Fruit fly (Drosophila melanogaster) whole organism, prepupa: Measurements from ENCODE around the gene CG31975.

Experiments
- CG10631 ChIP-seq: fragments of 200-800 bp; sonication (Bioruptor generic); optimal IDR thresholded peaks from 2 replicates; lab custom pipeline; 2016; ENCODE audit warnings: missing biosample characterization, missing genetic modification characterization
- CG11294 ChIP-seq: fragments of 200-800 bp; sonication (Bioruptor generic); IDR thresholded peaks from 2 replicates; pipeline ENCODE4 v1.3.6; 2022; ENCODE audit warnings: missing biosample characterization, missing genetic modification characterization
- CG11762 ChIP-seq: fragments of 200-800 bp; sonication (Bioruptor generic); optimal IDR thresholded peaks from 3 replicates; lab custom pipeline; 2016; ENCODE audit warnings: missing biosample characterization, missing genetic modification characterization; ENCODE audit not compliant: insufficient read depth
- CG11902 ChIP-seq: fragments of 200-800 bp; sonication (Bioruptor generic); optimal IDR thresholded peaks from 3 replicates; lab custom pipeline; 2016; ENCODE audit warnings: missing biosample characterization, missing genetic modification characterization
- CG3032 ChIP-seq: fragments of 200-800 bp; optimal IDR thresholded peaks from 2 replicates; lab custom pipeline; 2019; ENCODE audit warnings: missing biosample characterization, mild to moderate bottlenecking, missing genetic modification characterization, moderate library complexity
- CG34406 ChIP-seq: fragments of 200-800 bp; sonication (Bioruptor generic); optimal IDR thresholded peaks from 3 replicates; lab custom pipeline; 2016; ENCODE audit warnings: missing biosample characterization, missing genetic modification characterization
- CG4318 ChIP-seq: fragments of 200-800 bp; sonication (Bioruptor generic); optimal IDR thresholded peaks from 3 replicates; lab custom pipeline; 2017; ENCODE audit warnings: missing biosample characterization, mild to moderate bottlenecking, missing genetic modification characterization
- CG6276 ChIP-seq: fragments of 200-800 bp; sonication (Bioruptor generic); optimal IDR thresholded peaks from 2 replicates; lab custom pipeline; 2017; ENCODE audit warnings: missing biosample characterization, mild to moderate bottlenecking, missing genetic modification characterization
- CG6792 ChIP-seq: fragments of 200-800 bp; sonication (Bioruptor generic); optimal IDR thresholded peaks from 3 replicates; lab custom pipeline; 2016; ENCODE audit warnings: missing biosample characterization, missing genetic modification characterization
- CG6808 ChIP-seq: fragments of 200-800 bp; sonication (Bioruptor generic); optimal IDR thresholded peaks from 3 replicates; lab custom pipeline; 2017; ENCODE audit warnings: missing biosample characterization, missing genetic modification characterization, mild to moderate bottlenecking, moderate library complexity, missing genetic modification reagents
- CG6854 ChIP-seq: fragments of 200-800 bp; sonication (Bioruptor generic); optimal IDR thresholded peaks from 2 replicates; lab custom pipeline; 2017; ENCODE audit warnings: missing biosample characterization, mild to moderate bottlenecking, missing genetic modification characterization
- CG8119 ChIP-seq: fragments of 200-800 bp; sonication (Bioruptor generic); IDR thresholded peaks from 3 replicates; pipeline ENCODE4 v1.3.6; 2022; ENCODE audit warnings: missing biosample characterization, missing genetic modification characterization
- CG8632 ChIP-seq: fragments of 200-800 bp; sonication (Bioruptor generic); optimal IDR thresholded peaks from 3 replicates; lab custom pipeline; 2016; ENCODE audit warnings: missing biosample characterization, missing genetic modification characterization
- Eip78C ChIP-seq: fragments of 200-800 bp; sonication (Bioruptor generic); peaks from one replicate; lab custom pipeline; 2016; ENCODE audit warnings: missing biosample characterization, missing genetic modification characterization
- Eip93F ChIP-seq: fragments of 200-800 bp; sonication (Bioruptor generic); optimal IDR thresholded peaks from 2 replicates; lab custom pipeline; 2016; ENCODE audit warnings: missing biosample characterization, mild to moderate bottlenecking, missing genetic modification characterization
- Gug ChIP-seq: fragments of 200-800 bp; sonication (Bioruptor generic); IDR thresholded peaks from 2 replicates; pipeline ENCODE4 v1.3.6; 2022; ENCODE audit warnings: missing biosample characterization, missing genetic modification characterization
- Hr38 ChIP-seq: sonication (Bioruptor generic); optimal IDR thresholded peaks from 2 replicates; lab custom pipeline; 2016; ENCODE audit warnings: missing biosample characterization, missing genetic modification characterization
- Hr39 ChIP-seq: fragments of 200-800 bp; sonication (Bioruptor generic); optimal IDR thresholded peaks from 2 replicates; lab custom pipeline; 2016; ENCODE audit warnings: missing biosample characterization, missing genetic modification characterization
- Hr4 ChIP-seq: fragments of 200-800 bp; sonication (Bioruptor generic); optimal IDR thresholded peaks from 3 replicates; lab custom pipeline; 2016; ENCODE audit warnings: missing biosample characterization, missing genetic modification characterization
- Met ChIP-seq: fragments of 200-800 bp; sonication (Bioruptor generic); optimal IDR thresholded peaks from 3 replicates; lab custom pipeline; 2016; ENCODE audit warnings: missing biosample characterization, missing genetic modification characterization
- OdsH ChIP-seq: fragments of 200-800 bp; sonication (Bioruptor generic); optimal IDR thresholded peaks from 3 replicates; lab custom pipeline; 2016; ENCODE audit warnings: missing biosample characterization, missing genetic modification characterization
- Smox ChIP-seq: fragments of 200-800 bp; sonication (Bioruptor generic); optimal IDR thresholded peaks from 3 replicates; lab custom pipeline; 2016; ENCODE audit warnings: missing biosample characterization, missing genetic modification characterization
- Sox14 ChIP-seq: fragments of 200-800 bp; sonication (Bioruptor generic); optimal IDR thresholded peaks from 3 replicates; lab custom pipeline; 2016; ENCODE audit warnings: missing biosample characterization, missing genetic modification characterization
- dsx ChIP-seq: fragments of 200-800 bp; optimal IDR thresholded peaks from 3 replicates; lab custom pipeline; 2019; ENCODE audit warnings: missing biosample characterization, mild to moderate bottlenecking, missing genetic modification characterization, moderate library complexity; ENCODE audit not compliant: poor library complexity, severe bottlenecking
- eg ChIP-seq: fragments of 200-800 bp; sonication (Bioruptor generic); IDR thresholded peaks from 3 replicates; pipeline ENCODE4 v1.3.6; 2022; ENCODE audit warnings: missing biosample characterization, missing genetic modification characterization
- esn ChIP-seq: fragments of 200-800 bp; sonication (Bioruptor generic); optimal IDR thresholded peaks from 2 replicates; lab custom pipeline; 2016; ENCODE audit warnings: missing biosample characterization, mild to moderate bottlenecking, missing genetic modification characterization, moderate library complexity
- fd85E ChIP-seq: fragments of 200-800 bp; sonication (Bioruptor generic); optimal IDR thresholded peaks from 3 replicates; lab custom pipeline; 2016; ENCODE audit warnings: missing biosample characterization, missing genetic modification characterization
- fkh ChIP-seq: fragments of 200-800 bp; sonication (Bioruptor generic); optimal IDR thresholded peaks from 3 replicates; lab custom pipeline; 2017; ENCODE audit warnings: missing biosample characterization, mild to moderate bottlenecking, missing genetic modification characterization, moderate library complexity
- net ChIP-seq: fragments of 200-800 bp; sonication (Bioruptor generic); optimal IDR thresholded peaks from 3 replicates; lab custom pipeline; 2016; ENCODE audit warnings: missing biosample characterization, missing genetic modification characterization
- pdm3 ChIP-seq: fragments of 200-800 bp; sonication (Bioruptor generic); optimal IDR thresholded peaks from 3 replicates; lab custom pipeline; 2016; ENCODE audit warnings: missing biosample characterization, missing genetic modification characterization
- salr ChIP-seq, 2 experiments: fragments of 200-800 bp; sonication (Bioruptor generic); optimal IDR thresholded peaks; 3 replicates each; lab custom pipeline; 2016 to 2018; ENCODE audit warnings: missing biosample characterization in 2 of 2, missing genetic modification characterization in 2 of 2, mild to moderate bottlenecking in 1 of 2
- spab ChIP-seq: fragments of 200-800 bp; sonication (Bioruptor generic); optimal IDR thresholded peaks from 2 replicates; lab custom pipeline; 2017; ENCODE audit warnings: missing biosample characterization, mild to moderate bottlenecking, missing genetic modification characterization, missing genetic modification reagents
- ss ChIP-seq, 2 experiments: fragments of 200-800 bp; sonication (Bioruptor generic); optimal IDR thresholded peaks; 2 replicates in 1 of 2; 3 replicates in 1 of 2; lab custom pipeline; 2017 to 2018; ENCODE audit warnings: mild to moderate bottlenecking in 2 of 2, missing biosample characterization in 2 of 2, missing genetic modification characterization in 2 of 2, moderate library complexity in 1 of 2
- svp ChIP-seq: fragments of 200-800 bp; sonication (Bioruptor generic); peaks from one replicate; lab custom pipeline; 2016; ENCODE audit warnings: missing biosample characterization, missing genetic modification characterization
- vri ChIP-seq: fragments of 200-800 bp; sonication (Bioruptor generic); optimal IDR thresholded peaks from 3 replicates; lab custom pipeline; 2016; ENCODE audit warnings: missing biosample characterization, mild to moderate bottlenecking, missing genetic modification characterization

Gene CG31975

dm6 chr2L:166115-167069 is 25.6 kb upstream of the CG31975 start (continued):
- TF ChIP-seq CG11902 (GFP tag; lab: Kevin White, UChicago) (no peak), ss (GFP tag; optimal IDR thresholded peaks at IDR 0.05; lab: Kevin White, UChicago) (peak; percentile 98 to 99), fd85E (GFP tag; lab: Kevin White, UChicago) (peak; percentile 88), CG6276 (GFP tag; lab: Kevin White, UChicago) (peak; percentile 99), Hr4 (peak; percentile 80), vri (GFP tag; lab: Kevin White, UChicago) (peak; percentile 97), OdsH (GFP tag; lab: Kevin White, UChicago) (peak; percentile 85), Eip78C (GFP tag; lab: Kevin White, UChicago) (peak; percentile 95), CG11294 (GFP tag; lab: Robert Waterston, UW) (no peak), CG8632 (GFP tag; lab: Kevin White, UChicago) (peak; percentile 80), Hr38 (peak; percentile 88), Eip93F (GFP tag; lab: Kevin White, UChicago) (peak; percentile 82), net (peak; percentile 96), pdm3 (peak; percentile 81), Hr39 (GFP tag; lab: Kevin White, UChicago) (peak; percentile 3)

- TF ChIP-seq Eip78C (GFP tag; lab: Kevin White, UChicago) (no peak), Sox14 (GFP tag; lab: Kevin White, UChicago) (peak; percentile 44), CG6854 (GFP tag; lab: Kevin White, UChicago) (peak; percentile 16), Met (GFP tag; lab: Kevin White, UChicago) (peak; percentile 12), Hr38 (no peak), spab (GFP tag; lab: Kevin White, UChicago) (no peak), salr (GFP tag; optimal IDR thresholded peaks at IDR 0.05; lab: Kevin White, UChicago) (no peak), svp (GFP tag; lab: Kevin White, UChicago) (peak; percentile 86), vri (GFP tag; lab: Kevin White, UChicago) (peak; percentile 47), CG8632 (GFP tag; lab: Kevin White, UChicago) (no peak)
Measured at dm6 chr2L:165253-165890, 24.6 kb upstream of the CG31975 start.

dm6 chr2L:163229-163628 is 22.4 kb upstream of the CG31975 start:
- TF ChIP-seq CG8119 (GFP tag; lab: Robert Waterston, UW): no peak
- TF ChIP-seq CG6854 (GFP tag; lab: Kevin White, UChicago): no peak
- no peak for TF ChIP-seq Hr39 (GFP tag; lab: Kevin White, UChicago)
- TF ChIP-seq CG6792 (GFP tag; lab: Kevin White, UChicago): no peak
- peak; percentile 24 for TF ChIP-seq fkh (GFP tag; lab: Kevin White, UChicago)
- TF ChIP-seq salr (GFP tag; optimal IDR thresholded peaks at IDR 0.05; lab: Kevin White, UChicago): no peak
- TF ChIP-seq esn (GFP tag; lab: Kevin White, UChicago): no peak
- no peak for TF ChIP-seq eg
- TF ChIP-seq Eip93F (GFP tag; lab: Kevin White, UChicago): no peak

DNA sequence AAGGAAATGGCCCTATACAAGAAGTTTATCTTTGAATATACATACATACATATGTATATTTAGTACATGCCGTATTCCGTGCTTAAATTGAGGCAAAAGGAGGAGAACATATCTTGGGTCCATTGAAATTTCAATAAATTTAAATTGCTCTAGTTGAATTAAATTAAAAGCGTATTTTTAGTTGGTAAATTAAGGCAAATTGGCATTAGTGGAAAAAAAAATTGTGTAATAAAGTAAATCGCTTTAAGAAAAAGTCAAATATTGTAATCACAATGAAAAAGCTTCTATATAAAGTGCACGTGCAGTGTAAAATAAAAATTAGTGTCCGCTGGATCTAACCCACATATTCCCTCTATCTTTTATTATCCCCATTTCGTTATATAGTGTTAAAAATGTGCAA is 21.4 kb upstream of the CG31975 start:
- TF ChIP-seq Smox (no peak), CG3032 (tag; lab: Kevin White, UChicago) (no peak), dsx (GFP tag; lab: Kevin White, UChicago) (no peak), Gug (no peak), pdm3 (no peak), CG6808 (GFP tag; lab: Kevin White, UChicago) (no peak), Eip78C (GFP tag; lab: Kevin White, UChicago) (peak; percentile 56), CG11762 (GFP tag; lab: Kevin White, UChicago) (no peak), CG10631 (peak; percentile 25), vri (GFP tag; lab: Kevin White, UChicago) (no peak), CG6276 (GFP tag; lab: Kevin White, UChicago) (no peak), CG8632 (GFP tag; lab: Kevin White, UChicago) (no peak), CG34406 (no peak), CG4318 (GFP tag; lab: Kevin White, UChicago) (no peak)
